Worm (Caenorhabditis elegans) whole organism, L3 larva: Measurements from ENCODE around the gene unc-103.
A peak's percentile ranks its signal among the peaks of the same experiment; 100 is the strongest.

Experiments
- R02D3.7 ChIP-seq: fragments of 150-350 bp; optimal IDR thresholded peaks from 2 replicates; lab custom pipeline; 2014; ENCODE audit warnings: missing biosample characterization, missing genetic modification characterization
- ZK546.5 ChIP-seq: sonication (generic microtip); optimal IDR thresholded peaks from 2 replicates; lab custom pipeline; 2017; ENCODE audit warnings: missing biosample characterization, missing genetic modification characterization
- aly-2 ChIP-seq: fragments of 150-350 bp; optimal IDR thresholded peaks from 2 replicates; lab custom pipeline; 2014; ENCODE audit warnings: missing biosample characterization, missing genetic modification characterization
- ama-1 ChIP-seq: fragments of 150-350 bp; optimal IDR thresholded peaks from 2 replicates; lab custom pipeline; 2018
- ceh-16 ChIP-seq: sonication (generic microtip); optimal IDR thresholded peaks from 2 replicates; lab custom pipeline; 2017; ENCODE audit warnings: missing biosample characterization, missing genetic modification characterization
- ceh-28 ChIP-seq: fragments of 150-350 bp; optimal IDR thresholded peaks from 2 replicates; lab custom pipeline; 2014; ENCODE audit warnings: missing biosample characterization, missing genetic modification reagents, missing genetic modification characterization
- ceh-82 ChIP-seq: fragments of 150-350 bp; optimal IDR thresholded peaks from 2 replicates; lab custom pipeline; 2014; ENCODE audit warnings: missing biosample characterization, missing genetic modification characterization
- ceh-9 ChIP-seq: sonication (generic microtip); optimal IDR thresholded peaks from 2 replicates; lab custom pipeline; 2018; ENCODE audit warnings: missing biosample characterization, missing genetic modification characterization
- daf-12 ChIP-seq: fragments of 150-350 bp; optimal IDR thresholded peaks from 2 replicates; lab custom pipeline; 2014; ENCODE audit warnings: missing biosample characterization, missing genetic modification reagents, missing genetic modification characterization
- egl-27 ChIP-seq: sonication (generic microtip); optimal IDR thresholded peaks from 4 replicates; lab custom pipeline; 2017; ENCODE audit warnings: missing biosample characterization, missing genetic modification reagents, missing genetic modification characterization
- egl-5 ChIP-seq: fragments of 150-350 bp; optimal IDR thresholded peaks from 2 replicates; lab custom pipeline; 2017; ENCODE audit warnings: missing biosample characterization, missing genetic modification reagents, missing genetic modification characterization, inconsistent platforms
- elt-1 ChIP-seq: fragments of 150-350 bp; optimal IDR thresholded peaks from 2 replicates; lab custom pipeline; 2014; ENCODE audit warnings: missing biosample characterization, missing genetic modification characterization
- elt-2 ChIP-seq: sonication (generic microtip); optimal IDR thresholded peaks from 2 replicates; lab custom pipeline; 2016; ENCODE audit warnings: missing genetic modification reagents, mild to moderate bottlenecking, missing genetic modification characterization, missing compliant biosample characterization
- elt-3 ChIP-seq, 3 experiments: fragments of 150-350 bp in 1 of 3; sonication (generic microtip) in 2 of 3; optimal IDR thresholded peaks; 2 replicates in 2 of 3; 4 replicates in 1 of 3; lab custom pipeline; 2014 to 2017; ENCODE audit warnings: missing biosample characterization in 3 of 3, missing genetic modification characterization in 3 of 3
- eor-1 ChIP-seq, 2 experiments: fragments of 150-350 bp; optimal IDR thresholded peaks; 2 replicates each; lab custom pipeline; 2014 to 2018; ENCODE audit warnings: missing biosample characterization in 2 of 2, missing genetic modification characterization in 2 of 2
- fkh-10 ChIP-seq: sonication (generic microtip); optimal IDR thresholded peaks from 2 replicates; lab custom pipeline; 2017; ENCODE audit warnings: missing biosample characterization, missing genetic modification reagents, missing genetic modification characterization
- fkh-2 ChIP-seq: fragments of 150-350 bp; optimal IDR thresholded peaks from 2 replicates; lab custom pipeline; 2014; ENCODE audit warnings: missing biosample characterization, missing genetic modification reagents, missing genetic modification characterization
- fos-1 ChIP-seq: fragments of 150-350 bp; optimal IDR thresholded peaks from 2 replicates; lab custom pipeline; 2014; ENCODE audit warnings: missing biosample characterization, missing genetic modification characterization
- hmg-11 ChIP-seq: sonication (generic microtip); optimal IDR thresholded peaks from 2 replicates; lab custom pipeline; 2016; ENCODE audit warnings: missing genetic modification characterization, missing compliant biosample characterization
- jun-1 ChIP-seq: fragments of 150-350 bp; optimal IDR thresholded peaks from 2 replicates; lab custom pipeline; 2014; ENCODE audit warnings: missing biosample characterization, missing genetic modification reagents, missing genetic modification characterization
- lin-15B ChIP-seq: fragments of 150-350 bp; optimal IDR thresholded peaks from 2 replicates; lab custom pipeline; 2014; ENCODE audit warnings: missing biosample characterization, missing genetic modification characterization
- lin-39 ChIP-seq: fragments of 150-350 bp; optimal IDR thresholded peaks from 2 replicates; lab custom pipeline; 2018; ENCODE audit warnings: missing biosample characterization, missing genetic modification reagents, missing genetic modification characterization
- lsy-12 ChIP-seq: sonication (generic microtip); optimal IDR thresholded peaks from 2 replicates; lab custom pipeline; 2016; ENCODE audit warnings: mild to moderate bottlenecking, missing genetic modification characterization, missing compliant biosample characterization
- mdl-1 ChIP-seq: fragments of 150-350 bp; optimal IDR thresholded peaks from 2 replicates; lab custom pipeline; 2014; ENCODE audit warnings: missing biosample characterization, missing genetic modification characterization
- mml-1 ChIP-seq: fragments of 150-350 bp; sonication (generic microtip); optimal IDR thresholded peaks from 3 replicates; lab custom pipeline; 2014; ENCODE audit warnings: missing biosample characterization, missing genetic modification characterization
- nfya-1 ChIP-seq: sonication (generic microtip); optimal IDR thresholded peaks from 2 replicates; lab custom pipeline; 2017; ENCODE audit warnings: missing genetic modification characterization, mild to moderate bottlenecking, missing compliant biosample characterization, antibody characterized with exemption, moderate library complexity; ENCODE audit not compliant: insufficient read depth
- nhr-11 ChIP-seq: fragments of 150-350 bp; optimal IDR thresholded peaks from 2 replicates; lab custom pipeline; 2014; ENCODE audit warnings: missing biosample characterization, missing genetic modification characterization
- nhr-12 ChIP-seq: fragments of 150-350 bp; optimal IDR thresholded peaks from 2 replicates; lab custom pipeline; 2014; ENCODE audit warnings: missing biosample characterization, missing genetic modification characterization
- nhr-23 ChIP-seq: fragments of 150-350 bp; optimal IDR thresholded peaks from 2 replicates; lab custom pipeline; 2014; ENCODE audit warnings: missing biosample characterization, missing genetic modification reagents, missing genetic modification characterization
- nhr-237 ChIP-seq: fragments of 150-350 bp; optimal IDR thresholded peaks from 2 replicates; lab custom pipeline; 2014; ENCODE audit warnings: missing biosample characterization, missing genetic modification characterization
- nhr-25 ChIP-seq: sonication (generic microtip); optimal IDR thresholded peaks from 2 replicates; lab custom pipeline; 2017; ENCODE audit warnings: missing biosample characterization, missing genetic modification characterization
- nhr-28 ChIP-seq: fragments of 150-350 bp; optimal IDR thresholded peaks from 2 replicates; lab custom pipeline; 2014; ENCODE audit warnings: missing biosample characterization, missing genetic modification characterization
- nhr-43 ChIP-seq: sonication (generic microtip); optimal IDR thresholded peaks from 2 replicates; lab custom pipeline; 2016; ENCODE audit warnings: mild to moderate bottlenecking, missing genetic modification characterization, missing compliant biosample characterization; ENCODE audit not compliant: poor library complexity, severe bottlenecking
- nhr-67 ChIP-seq: fragments of 150-350 bp; optimal IDR thresholded peaks from 2 replicates; lab custom pipeline; 2014; ENCODE audit warnings: missing biosample characterization, missing genetic modification characterization
- nhr-76 ChIP-seq: fragments of 150-350 bp; sonication (generic microtip); optimal IDR thresholded peaks from 5 replicates; lab custom pipeline; 2014; ENCODE audit warnings: missing biosample characterization, missing genetic modification characterization
- nhr-77 ChIP-seq: fragments of 150-350 bp; optimal IDR thresholded peaks from 2 replicates; lab custom pipeline; 2014; ENCODE audit warnings: missing biosample characterization, missing genetic modification characterization
- pha-4 ChIP-seq: fragments of 150-350 bp; optimal IDR thresholded peaks from 2 replicates; lab custom pipeline; 2014; ENCODE audit warnings: missing biosample characterization, missing genetic modification reagents, missing genetic modification characterization
- pqm-1 ChIP-seq: fragments of 150-350 bp; optimal IDR thresholded peaks from 2 replicates; lab custom pipeline; 2017; ENCODE audit warnings: missing biosample characterization, missing genetic modification characterization, inconsistent platforms
- sea-2 ChIP-seq: fragments of 150-350 bp; sonication (generic microtip); optimal IDR thresholded peaks from 4 replicates; lab custom pipeline; 2014; ENCODE audit warnings: missing biosample characterization, missing genetic modification reagents, missing genetic modification characterization
- skn-1 ChIP-seq: fragments of 150-350 bp; optimal IDR thresholded peaks from 2 replicates; lab custom pipeline; 2014; ENCODE audit warnings: missing biosample characterization, missing genetic modification characterization
- snpc-4 ChIP-seq: fragments of 150-350 bp; optimal IDR thresholded peaks from 2 replicates; lab custom pipeline; 2014; ENCODE audit warnings: missing biosample characterization, missing genetic modification characterization
- tbx-2 ChIP-seq: sonication (generic microtip); optimal IDR thresholded peaks from 2 replicates; lab custom pipeline; 2016; ENCODE audit warnings: mild to moderate bottlenecking, missing genetic modification characterization, missing compliant biosample characterization
- unc-39 ChIP-seq: sonication (generic microtip); optimal IDR thresholded peaks from 4 replicates; lab custom pipeline; 2017; ENCODE audit warnings: missing biosample characterization, missing genetic modification characterization
- unc-62 ChIP-seq: fragments of 150-350 bp; sonication (generic microtip); optimal IDR thresholded peaks from 4 replicates; lab custom pipeline; 2014; ENCODE audit warnings: missing biosample characterization, missing genetic modification reagents, missing genetic modification characterization
- zag-1 ChIP-seq: fragments of 150-350 bp; optimal IDR thresholded peaks from 2 replicates; lab custom pipeline; 2014; ENCODE audit warnings: missing biosample characterization, missing genetic modification characterization
- ztf-11 ChIP-seq: fragments of 150-350 bp; optimal IDR thresholded peaks from 2 replicates; lab custom pipeline; 2014; ENCODE audit warnings: missing biosample characterization, missing genetic modification characterization
- ztf-4 ChIP-seq: fragments of 150-350 bp; optimal IDR thresholded peaks from 2 replicates; lab custom pipeline; 2014; ENCODE audit warnings: missing biosample characterization, missing genetic modification characterization

unc-103 gene

ce11 chrIII:4137180-4137579, 22.0 kb downstream of the unc-103 start:
- TF ChIP-seq fkh-10 (GFP tag; lab: Kevin White, UChicago) (no peak), lin-39 (tag; lab: Kevin White, UChicago) (peak; percentile 46)
- TF ChIP-seq, all 47 proteins: peak for 1

ce11 chrIII:4143170-4143569, 28.0 kb downstream of the unc-103 start:
- TF ChIP-seq nfya-1: peak; percentile 85
- TF ChIP-seq ztf-4 (tag; lab: Kevin White, UChicago): no peak

- TF ChIP-seq ama-1 (lab: Kevin White, UChicago) (no peak), nhr-28 (tag; lab: Kevin White, UChicago) (no peak), egl-27 (tag; lab: Kevin White, UChicago) (no peak), lin-39 (tag; lab: Kevin White, UChicago) (peak; percentile 63), nhr-76 (no peak), nhr-12 (tag; lab: Kevin White, UChicago) (no peak), elt-3 (tag; optimal IDR thresholded peaks at IDR 0.05; lab: Kevin White, UChicago) (no peak), aly-2 (tag; lab: Kevin White, UChicago) (no peak), unc-39 (tag; lab: Kevin White, UChicago) (no peak), ZK546.5 (tag; lab: Kevin White, UChicago) (no peak), tbx-2 (tag; lab: Kevin White, UChicago) (no peak), fkh-2 (tag; lab: Kevin White, UChicago) (no peak), eor-1 (tag; optimal IDR thresholded peaks at IDR 0.05; lab: Kevin White, UChicago) (no peak), zag-1 (tag; lab: Kevin White, UChicago) (no peak), fos-1 (tag; lab: Kevin White, UChicago) (no peak), ceh-82 (tag; lab: Kevin White, UChicago) (no peak), unc-62 (no peak), snpc-4 (tag; lab: Kevin White, UChicago) (peak; percentile 66), ztf-4 (tag; lab: Kevin White, UChicago) (no peak), lsy-12 (tag; lab: Kevin White, UChicago) (peak; percentile 56), nhr-23 (tag; lab: Kevin White, UChicago) (peak; percentile 64), nhr-237 (no peak), sea-2 (GFP tag; lab: Kevin White, UChicago) (no peak), nhr-67 (tag; lab: Kevin White, UChicago) (no peak), jun-1 (peak; percentile 27), pqm-1 (peak; percentile 43), daf-12 (tag; lab: Kevin White, UChicago) (no peak), elt-2 (tag; lab: Kevin White, UChicago) (peak; percentile 62), mml-1 (tag; lab: Kevin White, UChicago) (no peak), mdl-1 (tag; lab: Kevin White, UChicago) (no peak), R02D3.7 (peak; percentile 35), nfya-1 (peak; percentile 93), nhr-25 (tag; lab: Kevin White, UChicago) (peak; percentile 63), nhr-77 (tag; lab: Kevin White, UChicago) (no peak), skn-1 (tag; lab: Kevin White, UChicago) (peak; percentile 88), nhr-11 (tag; lab: Kevin White, UChicago) (no peak), pha-4 (tag; lab: Kevin White, UChicago) (peak; percentile 84), hmg-11 (tag; lab: Kevin White, UChicago) (peak; percentile 28), lin-15B (peak; percentile 64), ceh-16 (no peak), fkh-10 (GFP tag; lab: Kevin White, UChicago) (no peak), egl-5 (tag; lab: Kevin White, UChicago) (no peak), ceh-9 (tag; lab: Kevin White, UChicago) (no peak), elt-1 (no peak), nhr-43 (tag; lab: Kevin White, UChicago) (peak; percentile 29), ceh-28 (tag; lab: Kevin White, UChicago) (no peak), ztf-11 (tag; lab: Kevin White, UChicago) (no peak)
Measured at ce11 chrIII:4150919-4151318, 35.7 kb downstream of the unc-103 start.
